Fruit fly (Drosophila melanogaster) whole organism, embryonic: Measurements from ENCODE around the gene CG14100.

Source experiments
- Antp ChIP-seq: fragments of 200-800 bp; sonication (Bioruptor generic); optimal IDR thresholded peaks from 3 replicates; lab custom pipeline; 2016; ENCODE audit warnings: missing biosample characterization, missing genetic modification characterization
- Atf-2 ChIP-seq: fragments of 200-800 bp; sonication (Bioruptor generic); optimal IDR thresholded peaks from 2 replicates; lab custom pipeline; 2016; ENCODE audit warnings: missing biosample characterization, missing genetic modification characterization
- BEAF-32 ChIP-seq: fragments of 200-800 bp; sonication (Bioruptor generic); optimal IDR thresholded peaks from 3 replicates; lab custom pipeline; 2017; ENCODE audit warnings: missing biosample characterization, missing genetic modification characterization, mild to moderate bottlenecking, moderate library complexity, missing genetic modification reagents
- BtbVII ChIP-seq: fragments of 200-800 bp; sonication (Bioruptor generic); optimal IDR thresholded peaks from 3 replicates; lab custom pipeline; 2017; ENCODE audit warnings: missing biosample characterization, mild to moderate bottlenecking, missing genetic modification characterization
- CG10209 ChIP-seq: fragments of 200-800 bp; sonication (Bioruptor generic); optimal IDR thresholded peaks from 3 replicates; lab custom pipeline; 2017; ENCODE audit warnings: missing biosample characterization, mild to moderate bottlenecking, missing genetic modification characterization, missing genetic modification reagents
- CG10267 ChIP-seq: fragments of 200-800 bp; sonication (Bioruptor generic); optimal IDR thresholded peaks from 2 replicates; lab custom pipeline; 2018; ENCODE audit warnings: missing biosample characterization, mild to moderate bottlenecking, missing genetic modification characterization, moderate library complexity
- CG10543 ChIP-seq: fragments of 200-800 bp; sonication (Bioruptor generic); optimal IDR thresholded peaks from 3 replicates; lab custom pipeline; 2017; ENCODE audit warnings: missing biosample characterization, mild to moderate bottlenecking, missing genetic modification characterization, moderate library complexity
- CG11504 ChIP-seq: fragments of 200-800 bp; sonication (Bioruptor generic); optimal IDR thresholded peaks from 3 replicates; lab custom pipeline; 2019; ENCODE audit warnings: missing biosample characterization, mild to moderate bottlenecking, missing genetic modification characterization, moderate library complexity
- CG11695 ChIP-seq: fragments of 200-800 bp; sonication (Bioruptor generic); IDR thresholded peaks from 3 replicates; pipeline ENCODE4 v1.3.6; 2022; ENCODE audit warnings: missing biosample characterization, missing genetic modification characterization
- CG12236 ChIP-seq: fragments of 200-800 bp; sonication (Bioruptor generic); optimal IDR thresholded peaks from 2 replicates; lab custom pipeline; 2016; ENCODE audit warnings: missing biosample characterization, missing genetic modification characterization
- CG12659 ChIP-seq: fragments of 200-800 bp; sonication (Bioruptor generic); optimal IDR thresholded peaks from 3 replicates; lab custom pipeline; 2017; ENCODE audit warnings: mild to moderate bottlenecking, missing biosample characterization, missing genetic modification reagents, missing genetic modification characterization
- CG12744 ChIP-seq: fragments of 200-800 bp; sonication (Bioruptor generic); optimal IDR thresholded peaks from 2 replicates; lab custom pipeline; 2016; ENCODE audit warnings: missing biosample characterization, missing genetic modification characterization
- CG14014 ChIP-seq: fragments of 200-800 bp; sonication (Bioruptor generic); IDR thresholded peaks from 2 replicates; pipeline ENCODE4 v1.3.6; 2022; ENCODE audit warnings: missing biosample characterization, missing genetic modification characterization
- CG1529 ChIP-seq: fragments of 200-800 bp; sonication (Bioruptor generic); optimal IDR thresholded peaks from 3 replicates; lab custom pipeline; 2018; ENCODE audit warnings: missing biosample characterization, missing genetic modification characterization
- CG15601 ChIP-seq: fragments of 200-800 bp; sonication (Bioruptor generic); optimal IDR thresholded peaks from 3 replicates; lab custom pipeline; 2019; ENCODE audit warnings: missing biosample characterization, mild to moderate bottlenecking, missing genetic modification characterization, moderate library complexity
- CG1602 ChIP-seq: fragments of 200-800 bp; sonication (Bioruptor generic); optimal IDR thresholded peaks from 3 replicates; lab custom pipeline; 2016; ENCODE audit warnings: missing biosample characterization, missing genetic modification characterization
- CG16815 ChIP-seq: fragments of 200-800 bp; sonication (Bioruptor generic); optimal IDR thresholded peaks from 3 replicates; lab custom pipeline; 2017; ENCODE audit warnings: missing biosample characterization, mild to moderate bottlenecking, missing genetic modification characterization
- CG17328 ChIP-seq: fragments of 200-800 bp; sonication (Bioruptor generic); IDR thresholded peaks from 2 replicates; pipeline ENCODE4 v1.3.6; 2022; ENCODE audit warnings: missing biosample characterization, missing genetic modification characterization
- CG17361 ChIP-seq: fragments of 200-800 bp; sonication (Bioruptor generic); IDR thresholded peaks from 3 replicates; pipeline ENCODE4 v1.3.6; 2022; ENCODE audit warnings: missing biosample characterization, missing genetic modification characterization
- CG18262 ChIP-seq: fragments of 200-800 bp; optimal IDR thresholded peaks from 3 replicates; lab custom pipeline; 2019; ENCODE audit warnings: missing biosample characterization, mild to moderate bottlenecking, missing genetic modification characterization, moderate library complexity
- CG2120 ChIP-seq: fragments of 200-800 bp; sonication (Bioruptor generic); optimal IDR thresholded peaks from 3 replicates; lab custom pipeline; 2016; ENCODE audit warnings: missing biosample characterization, missing genetic modification characterization
- CG6254 ChIP-seq: fragments of 200-800 bp; sonication (Bioruptor generic); optimal IDR thresholded peaks from 3 replicates; lab custom pipeline; 2017; ENCODE audit warnings: mild to moderate bottlenecking, missing biosample characterization, missing genetic modification reagents, missing genetic modification characterization
- CG7556 ChIP-seq: fragments of 200-800 bp; sonication (Bioruptor generic); optimal IDR thresholded peaks from 2 replicates; lab custom pipeline; 2017; ENCODE audit warnings: missing biosample characterization, mild to moderate bottlenecking, missing genetic modification characterization
- CG8089 ChIP-seq: fragments of 200-800 bp; sonication (Bioruptor generic); optimal IDR thresholded peaks from 3 replicates; lab custom pipeline; 2016; ENCODE audit warnings: missing biosample characterization, missing genetic modification characterization
- Dfd ChIP-seq, 2 experiments: fragments of >200 bp; optimal IDR thresholded peaks; 2 replicates each; lab custom pipeline; 2017; ENCODE audit warnings: missing biosample characterization in 2 of 2, missing genetic modification characterization in 2 of 2
- Fer1 ChIP-seq: fragments of 200-800 bp; sonication (Bioruptor generic); optimal IDR thresholded peaks from 2 replicates; lab custom pipeline; 2017; ENCODE audit warnings: missing biosample characterization, mild to moderate bottlenecking, missing genetic modification characterization
- Hr78 ChIP-seq, 2 experiments: fragments of 200-800 bp in 1 of 2; fragments of >200 bp in 1 of 2; sonication (Bioruptor generic) in 1 of 2; optimal IDR thresholded peaks; 2 replicates each; lab custom pipeline; 2017 to 2019; ENCODE audit warnings: missing biosample characterization in 2 of 2, missing genetic modification characterization in 2 of 2, mild to moderate bottlenecking in 1 of 2, moderate library complexity in 1 of 2
- Lim3 ChIP-seq: fragments of 200-800 bp; sonication (Bioruptor generic); IDR thresholded peaks from 2 replicates; pipeline ENCODE4 v1.3.6; 2022; ENCODE audit warnings: missing biosample characterization, missing genetic modification characterization
- Med ChIP-seq: fragments of 200-800 bp; sonication (Bioruptor generic); peaks from one replicate; lab custom pipeline; 2016; ENCODE audit warnings: missing biosample characterization, missing genetic modification characterization, mild to moderate bottlenecking, inconsistent platforms, moderate library complexity
- NC2β ChIP-seq: fragments of 200-800 bp; sonication (Bioruptor generic); optimal IDR thresholded peaks from 2 replicates; lab custom pipeline; 2016; ENCODE audit warnings: missing biosample characterization, missing genetic modification characterization
- Nf-YA ChIP-seq: fragments of 200-800 bp; sonication (Bioruptor generic); IDR thresholded peaks from 2 replicates; pipeline ENCODE4 v1.3.6; 2022; ENCODE audit warnings: missing biosample characterization, missing genetic modification characterization
- Pdp1 ChIP-seq, 2 experiments: fragments of 200-800 bp; sonication (Bioruptor generic); optimal IDR thresholded peaks; 3 replicates each; lab custom pipeline; 2016; ENCODE audit warnings: missing biosample characterization in 2 of 2, missing genetic modification characterization in 2 of 2, mild to moderate bottlenecking in 1 of 2, moderate library complexity in 1 of 2
- Vsx1 ChIP-seq: fragments of 200-800 bp; sonication (Bioruptor generic); optimal IDR thresholded peaks from 2 replicates; lab custom pipeline; 2017; ENCODE audit warnings: missing biosample characterization, mild to moderate bottlenecking, missing genetic modification characterization, missing genetic modification reagents
- al ChIP-seq: fragments of 200-800 bp; sonication (Bioruptor generic); IDR thresholded peaks from 2 replicates; pipeline ENCODE4 v1.3.6; 2022; ENCODE audit warnings: missing biosample characterization, missing genetic modification characterization
- ase ChIP-seq: fragments of 200-800 bp; sonication (Bioruptor generic); IDR thresholded peaks from 3 replicates; pipeline ENCODE4 v1.3.6; 2022; ENCODE audit warnings: missing biosample characterization, missing genetic modification characterization
- cad ChIP-seq: fragments of >200 bp; optimal IDR thresholded peaks from 2 replicates; lab custom pipeline; 2017; ENCODE audit warnings: missing biosample characterization, missing genetic modification characterization
- cato ChIP-seq: fragments of 200-800 bp; sonication (Bioruptor generic); optimal IDR thresholded peaks from 2 replicates; lab custom pipeline; 2016; ENCODE audit warnings: missing biosample characterization, missing genetic modification characterization, borderline replicate concordance
- da ChIP-seq: fragments of 200-800 bp; sonication (Bioruptor generic); optimal IDR thresholded peaks from 2 replicates; lab custom pipeline; 2016; ENCODE audit warnings: missing biosample characterization, missing genetic modification characterization
- ems ChIP-seq: fragments of 200-800 bp; sonication (Bioruptor generic); optimal IDR thresholded peaks from 3 replicates; lab custom pipeline; 2016; ENCODE audit warnings: missing biosample characterization, missing genetic modification characterization
- en ChIP-seq: fragments of 200-800 bp; sonication (Bioruptor generic); optimal IDR thresholded peaks from 2 replicates; lab custom pipeline; 2016; ENCODE audit warnings: missing biosample characterization, missing genetic modification characterization
- grau ChIP-seq: fragments of 200-800 bp; optimal IDR thresholded peaks from 3 replicates; lab custom pipeline; 2019; ENCODE audit warnings: missing biosample characterization, mild to moderate bottlenecking, missing genetic modification characterization, moderate library complexity
- hth ChIP-seq: fragments of >200 bp; optimal IDR thresholded peaks from 2 replicates; lab custom pipeline; 2017; ENCODE audit warnings: inconsistent platforms
- lola ChIP-seq, 3 experiments: fragments of >200 bp in 2 of 3; fragments of 200-800 bp in 1 of 3; sonication (Bioruptor generic) in 1 of 3; optimal IDR thresholded peaks; 2 replicates each; lab custom pipeline; 2017 to 2019; ENCODE audit warnings: missing biosample characterization in 3 of 3, missing genetic modification characterization in 3 of 3, mild to moderate bottlenecking in 1 of 3, moderate library complexity in 1 of 3
- ranshi ChIP-seq: fragments of 200-800 bp; sonication (Bioruptor generic); IDR thresholded peaks from 2 replicates; pipeline ENCODE4 v1.3.6; 2022; ENCODE audit warnings: missing biosample characterization, missing genetic modification characterization
- scrt ChIP-seq: fragments of 200-800 bp; sonication (Bioruptor generic); optimal IDR thresholded peaks from 2 replicates; lab custom pipeline; 2018; ENCODE audit warnings: missing biosample characterization, mild to moderate bottlenecking, missing genetic modification characterization, moderate library complexity
- sim ChIP-seq: fragments of 200-800 bp; sonication (Bioruptor generic); IDR thresholded peaks from 2 replicates; pipeline ENCODE4 v1.3.6; 2022; ENCODE audit warnings: missing biosample characterization, missing genetic modification characterization
- trh ChIP-seq: fragments of 200-800 bp; sonication (Bioruptor generic); optimal IDR thresholded peaks from 2 replicates; lab custom pipeline; 2016; ENCODE audit warnings: missing biosample characterization, missing genetic modification characterization
- tup ChIP-seq: fragments of 200-800 bp; sonication (Bioruptor generic); optimal IDR thresholded peaks from 2 replicates; lab custom pipeline; 2016; ENCODE audit warnings: missing biosample characterization, mild to moderate bottlenecking, missing genetic modification characterization, moderate library complexity
- usp ChIP-seq: fragments of >200 bp; optimal IDR thresholded peaks from 2 replicates; lab custom pipeline; 2017; ENCODE audit warnings: missing biosample characterization, missing genetic modification characterization
- zen ChIP-seq: fragments of 200-800 bp; sonication (Bioruptor generic); optimal IDR thresholded peaks from 3 replicates; lab custom pipeline; 2018; ENCODE audit warnings: missing biosample characterization, mild to moderate bottlenecking, missing genetic modification characterization, moderate library complexity

Gene CG14100

DNA sequence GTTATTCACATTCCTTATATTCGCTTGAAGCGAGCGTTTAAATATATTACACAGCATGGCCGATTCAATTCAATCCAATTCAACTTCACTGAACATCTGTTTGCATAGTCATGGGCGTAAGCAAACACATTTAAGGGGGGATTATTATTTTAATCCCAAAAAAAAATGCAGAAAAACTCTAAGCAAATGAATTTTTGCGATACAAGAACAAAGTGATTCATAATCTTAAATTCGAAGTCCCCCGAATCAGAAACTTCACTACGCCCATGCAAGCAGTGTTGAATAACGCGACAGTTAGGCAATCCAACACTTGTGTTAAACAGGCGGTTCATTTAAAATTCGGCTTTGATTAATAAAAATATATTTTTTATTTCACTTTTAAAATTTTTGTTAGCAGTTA, at the start of gene CG14100 (continued):
- peak; percentile 100 for TF ChIP-seq CG2120 (GFP tag; lab: Kevin White, UChicago)
- TF ChIP-seq sim (GFP tag; lab: Robert Waterston, UW) = peak; percentile 100
- TF ChIP-seq trh = peak; percentile 100
- TF ChIP-seq CG8089 (GFP tag; lab: Kevin White, UChicago) = peak; percentile 100
- peak; percentile 100 for TF ChIP-seq CG1529 (GFP tag; lab: Kevin White, UChicago)
- TF ChIP-seq Fer1 (GFP tag; lab: Kevin White, UChicago) = peak; percentile 100
- peak; percentile 100 for TF ChIP-seq CG17328 (GFP tag; lab: Robert Waterston, UW)
- peak; percentile 99 for TF ChIP-seq CG6254 (GFP tag; lab: Kevin White, UChicago)
- TF ChIP-seq cato = peak; percentile 100
- peak; percentile 100 for TF ChIP-seq CG10267 (tag; lab: Kevin White, UChicago)
- TF ChIP-seq CG7556 (GFP tag; lab: Kevin White, UChicago) = peak; percentile 100
- no peak for TF ChIP-seq usp
- peak; percentile 100 for TF ChIP-seq CG10209 (GFP tag; lab: Kevin White, UChicago)
- TF ChIP-seq scrt (GFP tag; lab: Kevin White, UChicago) = peak; percentile 99
- peak; percentile 100 for TF ChIP-seq NC2β (GFP tag; lab: Kevin White, UChicago)
- peak; percentile 100 for TF ChIP-seq Lim3 (GFP tag; lab: Robert Waterston, UW)
- peak; percentile 100 for TF ChIP-seq CG14014 (GFP tag; lab: Robert Waterston, UW)
- no peak for TF ChIP-seq hth
- TF ChIP-seq Dfd (GFP tag; optimal IDR thresholded peaks at IDR 0.05; lab: Kevin White, UChicago) = peak in 1 of 2 experiments; percentile 94
- peak; percentile 100 for TF ChIP-seq ems
- peak; percentile 100 for TF ChIP-seq da (GFP tag; lab: Kevin White, UChicago)
- peak; percentile 100 for TF ChIP-seq CG12744 (GFP tag; lab: Kevin White, UChicago)
- peak; percentile 100 for TF ChIP-seq ase (GFP tag; lab: Robert Waterston, UW)
- peak; percentile 100 for TF ChIP-seq zen (tag; lab: Kevin White, UChicago)
- peak; percentile 100 for TF ChIP-seq al (GFP tag; lab: Robert Waterston, UW)
- peak; percentile 100 for TF ChIP-seq CG12236 (GFP tag; lab: Kevin White, UChicago)
- peak; percentile 100 for TF ChIP-seq grau (tag; lab: Kevin White, UChicago)
- peak; percentile 100 for TF ChIP-seq BtbVII
- TF ChIP-seq en (GFP tag; lab: Kevin White, UChicago) = peak; percentile 100
- TF ChIP-seq BEAF-32 (GFP tag; lab: Kevin White, UChicago) = peak; percentile 63
- TF ChIP-seq Atf-2 (GFP tag; lab: Kevin White, UChicago) = peak; percentile 100

DNA sequence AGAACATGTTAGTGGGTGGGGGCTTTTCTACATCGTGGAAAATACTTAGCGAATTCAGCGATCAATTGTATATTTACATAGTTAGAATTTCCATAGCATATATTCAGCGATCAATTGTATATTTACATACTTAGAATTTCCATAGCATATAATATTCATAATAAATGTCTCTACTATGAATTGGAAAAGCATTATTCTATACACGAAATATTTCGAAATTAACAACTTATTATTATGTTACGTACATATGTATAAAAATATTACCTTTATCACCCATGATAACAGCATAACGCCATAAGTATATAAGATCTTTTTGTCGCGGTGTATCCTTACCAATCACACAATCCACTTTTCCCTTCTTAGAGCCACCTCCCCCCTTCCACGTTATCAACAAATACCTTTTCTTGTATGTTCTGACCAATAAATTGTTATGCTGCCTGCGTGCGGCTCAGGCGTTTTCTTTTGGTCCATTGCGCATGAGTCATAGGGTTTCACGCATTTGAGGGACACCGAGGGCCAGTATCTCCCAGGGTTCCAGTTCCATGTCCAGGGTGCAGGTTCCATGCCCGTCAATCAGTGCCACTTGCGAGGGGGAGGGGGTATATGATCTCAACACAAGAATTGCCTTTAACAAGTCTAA, 46.6 kb upstream of the CG14100 start:
- TF ChIP-seq Vsx1 (peak; percentile 13), Pdp1 (GFP tag; optimal IDR thresholded peaks at IDR 0.05; lab: Kevin White, UChicago) (peak in 1 of 2 experiments; percentile 30), ranshi (GFP tag; lab: Robert Waterston, UW) (no peak), CG7556 (GFP tag; lab: Kevin White, UChicago) (peak; percentile 77), Antp (GFP tag; lab: Kevin White, UChicago) (no peak), CG18262 (tag; lab: Kevin White, UChicago) (peak; percentile 93), Hr78 (GFP tag; optimal IDR thresholded peaks at IDR 0.05; lab: Kevin White, UChicago) (no peak), Med (GFP tag; lab: Kevin White, UChicago) (peak; percentile 15), BtbVII (no peak), CG15601 (tag; lab: Kevin White, UChicago) (peak; percentile 82), CG11695 (0 out of 3 replicates have a peak, but pooled peaks have one; percentile 28), CG17361 (peak; percentile 87; the same call in 2 of the 3 replicates), CG1602 (GFP tag; lab: Kevin White, UChicago) (peak; percentile 70), lola (GFP tag; optimal IDR thresholded peaks at IDR 0.05; lab: Kevin White, UChicago) (peak in 1 of 3 experiments; percentile 96), CG11504 (tag; lab: Kevin White, UChicago) (peak; percentile 47), cad (GFP tag; lab: Kevin White, UChicago) (peak; percentile 3), CG12659 (GFP tag; lab: Kevin White, UChicago) (peak; percentile 19), Nf-YA (GFP tag; lab: Robert Waterston, UW) (no peak), tup (GFP tag; lab: Kevin White, UChicago) (no peak), CG16815 (GFP tag; lab: Kevin White, UChicago) (peak; percentile 80), CG10543 (GFP tag; lab: Kevin White, UChicago) (peak; percentile 1)
